Fruit fly (Drosophila melanogaster) whole organism, embryonic: Measurements from ENCODE around the gene CG31612.

ENCODE experiments used
- Abd-B ChIP-seq: fragments of 200-800 bp; sonication (Bioruptor generic); optimal IDR thresholded peaks from 2 replicates; lab custom pipeline; 2018; ENCODE audit warnings: missing biosample characterization, mild to moderate bottlenecking, missing genetic modification characterization, moderate library complexity
- Antp ChIP-seq: fragments of 200-800 bp; sonication (Bioruptor generic); optimal IDR thresholded peaks from 3 replicates; lab custom pipeline; 2016; ENCODE audit warnings: missing biosample characterization, missing genetic modification characterization
- CG11695 ChIP-seq: fragments of 200-800 bp; sonication (Bioruptor generic); IDR thresholded peaks from 3 replicates; pipeline ENCODE4 v1.3.6; 2022; ENCODE audit warnings: missing biosample characterization, missing genetic modification characterization
- CG12071 ChIP-seq: fragments of 200-800 bp; sonication (Bioruptor generic); optimal IDR thresholded peaks from 3 replicates; lab custom pipeline; 2018; ENCODE audit warnings: missing biosample characterization, mild to moderate bottlenecking, missing genetic modification characterization
- CG13624 ChIP-seq: fragments of 200-800 bp; sonication (Bioruptor generic); optimal IDR thresholded peaks from 2 replicates; lab custom pipeline; 2016; ENCODE audit warnings: missing biosample characterization, missing genetic modification characterization
- CG14667 ChIP-seq: fragments of 200-800 bp; sonication (Bioruptor generic); IDR thresholded peaks from 2 replicates; pipeline ENCODE4 v1.3.6; 2022; ENCODE audit warnings: missing biosample characterization, missing genetic modification characterization
- CG18011 ChIP-seq: fragments of 200-800 bp; sonication (Bioruptor generic); optimal IDR thresholded peaks from 2 replicates; lab custom pipeline; 2017; ENCODE audit warnings: missing biosample characterization, missing genetic modification characterization, mild to moderate bottlenecking, moderate library complexity, missing genotype
- CG1832 ChIP-seq: fragments of 200-800 bp; sonication (Bioruptor generic); optimal IDR thresholded peaks from 2 replicates; lab custom pipeline; 2017; ENCODE audit warnings: missing biosample characterization, mild to moderate bottlenecking, missing genetic modification characterization, inconsistent platforms
- CG2199 ChIP-seq: fragments of 200-800 bp; sonication (Bioruptor generic); IDR thresholded peaks from 3 replicates; pipeline ENCODE4 v1.3.6; 2022; ENCODE audit warnings: missing biosample characterization, missing genetic modification characterization
- CG2678 ChIP-seq: fragments of 200-800 bp; sonication (Bioruptor generic); optimal IDR thresholded peaks from 3 replicates; lab custom pipeline; 2019; ENCODE audit warnings: missing biosample characterization, mild to moderate bottlenecking, missing genetic modification characterization, moderate library complexity
- CG43689 ChIP-seq: fragments of 200-800 bp; sonication (Bioruptor generic); IDR thresholded peaks from 2 replicates; pipeline ENCODE4 v1.3.6; 2022; ENCODE audit warnings: missing biosample characterization, missing genetic modification characterization
- CG5180 ChIP-seq: fragments of 200-800 bp; sonication (Bioruptor generic); optimal IDR thresholded peaks from 3 replicates; lab custom pipeline; 2017; ENCODE audit warnings: missing biosample characterization, missing genetic modification characterization, mild to moderate bottlenecking, moderate library complexity, missing genetic modification reagents
- CTCF ChIP-seq: fragments of 200-800 bp; sonication (Bioruptor generic); optimal IDR thresholded peaks from 2 replicates; lab custom pipeline; 2017; ENCODE audit warnings: missing biosample characterization, mild to moderate bottlenecking, missing genetic modification characterization, moderate library complexity
- Camta ChIP-seq: fragments of 200-800 bp; sonication (Bioruptor generic); optimal IDR thresholded peaks from 2 replicates; lab custom pipeline; 2016; ENCODE audit warnings: missing biosample characterization, missing genetic modification characterization
- Dad ChIP-seq: fragments of 200-800 bp; sonication (Bioruptor generic); optimal IDR thresholded peaks from 3 replicates; lab custom pipeline; 2016; ENCODE audit warnings: missing biosample characterization, missing genetic modification characterization
- Dll ChIP-seq: fragments of 200-800 bp; sonication (Bioruptor generic); IDR thresholded peaks from 4 replicates; pipeline ENCODE4 v1.3.6; 2022; ENCODE audit warnings: missing biosample characterization, missing genetic modification characterization; ENCODE audit not compliant: partially characterized antibody
- GATAe ChIP-seq: fragments of 200-800 bp; sonication (Bioruptor generic); conservative IDR thresholded peaks from 2 replicates; pipeline ENCODE4 v1.3.6; 2022; ENCODE audit warnings: missing biosample characterization, missing genetic modification characterization
- H15 ChIP-seq: fragments of 200-800 bp; sonication (Bioruptor generic); IDR thresholded peaks from 3 replicates; pipeline ENCODE4 v1.3.6; 2022; ENCODE audit warnings: missing biosample characterization, missing genetic modification characterization
- Hr3 ChIP-seq: fragments of 200-800 bp; sonication (Bioruptor generic); optimal IDR thresholded peaks from 3 replicates; lab custom pipeline; 2016; ENCODE audit warnings: missing biosample characterization, missing genetic modification characterization
- Jarid2 ChIP-seq: fragments of 200-800 bp; sonication (Bioruptor generic); optimal IDR thresholded peaks from 3 replicates; lab custom pipeline; 2017; ENCODE audit warnings: mild to moderate bottlenecking, missing biosample characterization, missing genetic modification reagents, missing genetic modification characterization
- MBD-R2 ChIP-seq: fragments of 200-800 bp; sonication (Bioruptor generic); IDR thresholded peaks from 2 replicates; pipeline ENCODE4 v1.3.6; 2022; ENCODE audit warnings: missing biosample characterization, missing genetic modification characterization
- MESR4 ChIP-seq: fragments of 200-800 bp; sonication (Bioruptor generic); optimal IDR thresholded peaks from 2 replicates; lab custom pipeline; 2018; ENCODE audit warnings: missing biosample characterization, mild to moderate bottlenecking, missing genetic modification characterization, moderate library complexity
- MTF-1 ChIP-seq: fragments of 200-800 bp; sonication (Bioruptor generic); optimal IDR thresholded peaks from 2 replicates; lab custom pipeline; 2018; ENCODE audit warnings: missing biosample characterization, mild to moderate bottlenecking, missing genetic modification characterization, borderline replicate concordance
- Max ChIP-seq: fragments of 200-800 bp; sonication (Bioruptor generic); optimal IDR thresholded peaks from 2 replicates; lab custom pipeline; 2016; ENCODE audit warnings: missing biosample characterization, mild to moderate bottlenecking, missing genetic modification characterization
- Rfx ChIP-seq: fragments of 200-800 bp; sonication (Bioruptor generic); IDR thresholded peaks from 2 replicates; pipeline ENCODE4 v1.3.6; 2022; ENCODE audit warnings: missing biosample characterization, missing genetic modification characterization
- Sry-δ ChIP-seq: fragments of 200-800 bp; sonication (Bioruptor generic); optimal IDR thresholded peaks from 2 replicates; lab custom pipeline; 2016; ENCODE audit warnings: missing biosample characterization, missing genetic modification characterization
- Stat92E ChIP-seq, 3 experiments: fragments of >200 bp in 2 of 3; fragments of 200-800 bp in 1 of 3; sonication (Bioruptor generic) in 1 of 3; optimal IDR thresholded peaks; 2 replicates each; lab custom pipeline; 2017 to 2019; ENCODE audit warnings: missing biosample characterization in 3 of 3, missing genetic modification characterization in 3 of 3, mild to moderate bottlenecking in 1 of 3, moderate library complexity in 1 of 3
- Xrp1 ChIP-seq: fragments of 200-800 bp; sonication (Bioruptor generic); IDR thresholded peaks from 2 replicates; pipeline ENCODE4 v1.3.6; 2022; ENCODE audit warnings: missing biosample characterization, missing genetic modification characterization
- YL-1 ChIP-seq: fragments of 200-800 bp; sonication (Bioruptor generic); optimal IDR thresholded peaks from 3 replicates; lab custom pipeline; 2017; ENCODE audit warnings: missing biosample characterization, mild to moderate bottlenecking, missing genetic modification characterization
- ac ChIP-seq: fragments of 200-800 bp; sonication (Bioruptor generic); optimal IDR thresholded peaks from 3 replicates; lab custom pipeline; 2017; ENCODE audit warnings: missing biosample characterization, mild to moderate bottlenecking, missing genetic modification characterization
- al ChIP-seq: fragments of 200-800 bp; sonication (Bioruptor generic); IDR thresholded peaks from 2 replicates; pipeline ENCODE4 v1.3.6; 2022; ENCODE audit warnings: missing biosample characterization, missing genetic modification characterization
- bigmax ChIP-seq: fragments of 200-800 bp; sonication (Bioruptor generic); optimal IDR thresholded peaks from 2 replicates; lab custom pipeline; 2018; ENCODE audit warnings: missing biosample characterization, mild to moderate bottlenecking, missing genetic modification characterization
- chm ChIP-seq: fragments of 200-800 bp; sonication (Bioruptor generic); IDR thresholded peaks from 2 replicates; pipeline ENCODE4 v1.3.6; 2022; ENCODE audit warnings: missing biosample characterization, missing genetic modification characterization
- crp ChIP-seq, 2 experiments: fragments of 200-800 bp; sonication (Bioruptor generic); optimal IDR thresholded peaks; 2 replicates in 1 of 2; 3 replicates in 1 of 2; lab custom pipeline; 2017; ENCODE audit warnings: missing biosample characterization in 2 of 2, missing genetic modification characterization in 2 of 2, mild to moderate bottlenecking in 1 of 2, moderate library complexity in 1 of 2
- emc ChIP-seq: fragments of 200-800 bp; sonication (Bioruptor generic); optimal IDR thresholded peaks from 2 replicates; lab custom pipeline; 2016; ENCODE audit warnings: missing biosample characterization, missing genetic modification characterization
- fru ChIP-seq: fragments of >200 bp; optimal IDR thresholded peaks from 2 replicates; lab custom pipeline; 2017
- ind ChIP-seq: fragments of 200-800 bp; sonication (Bioruptor generic); optimal IDR thresholded peaks from 3 replicates; lab custom pipeline; 2016; ENCODE audit warnings: missing biosample characterization, missing genetic modification characterization
- inv ChIP-seq: fragments of 200-800 bp; sonication (Bioruptor generic); IDR thresholded peaks from 2 replicates; pipeline ENCODE4 v1.3.6; 2022; ENCODE audit warnings: missing biosample characterization, missing genetic modification characterization; ENCODE audit not compliant: partially characterized antibody
- kah ChIP-seq: fragments of 200-800 bp; sonication (Bioruptor generic); optimal IDR thresholded peaks from 2 replicates; lab custom pipeline; 2018; ENCODE audit warnings: missing biosample characterization, mild to moderate bottlenecking, missing genetic modification characterization
- luna ChIP-seq: fragments of 200-800 bp; sonication (Bioruptor generic); optimal IDR thresholded peaks from 2 replicates; lab custom pipeline; 2016; ENCODE audit warnings: missing biosample characterization, missing genetic modification characterization
- mirr ChIP-seq: fragments of 200-800 bp; sonication (Bioruptor generic); optimal IDR thresholded peaks from 3 replicates; lab custom pipeline; 2018; ENCODE audit warnings: missing biosample characterization, mild to moderate bottlenecking, missing genetic modification characterization
- oc ChIP-seq: fragments of 200-800 bp; sonication (Bioruptor generic); optimal IDR thresholded peaks from 2 replicates; lab custom pipeline; 2018; ENCODE audit warnings: missing biosample characterization, mild to moderate bottlenecking, missing genetic modification characterization, moderate library complexity
- ro ChIP-seq: fragments of 200-800 bp; sonication (Bioruptor generic); IDR thresholded peaks from 2 replicates; pipeline ENCODE4 v1.3.6; 2022; ENCODE audit warnings: missing biosample characterization, missing genetic modification characterization
- sisA ChIP-seq: fragments of 200-800 bp; sonication (Bioruptor generic); IDR thresholded peaks from 2 replicates; pipeline ENCODE4 v1.3.6; 2022; ENCODE audit warnings: missing biosample characterization, missing genetic modification characterization
- slou ChIP-seq: fragments of 200-800 bp; sonication (Bioruptor generic); optimal IDR thresholded peaks from 3 replicates; lab custom pipeline; 2016; ENCODE audit warnings: missing biosample characterization, missing genetic modification characterization
- sob ChIP-seq: fragments of 200-800 bp; sonication (Bioruptor generic); IDR thresholded peaks from 2 replicates; pipeline ENCODE4 v1.3.6; 2022; ENCODE audit warnings: missing biosample characterization, missing genetic modification characterization
- tgo ChIP-seq: fragments of 200-800 bp; sonication (Bioruptor generic); IDR thresholded peaks from 3 replicates; pipeline ENCODE4 v1.3.6; 2022; ENCODE audit warnings: missing biosample characterization, missing genetic modification characterization
- tll ChIP-seq, 2 experiments: fragments of 200-800 bp in 1 of 2; fragments of >200 bp in 1 of 2; sonication (Bioruptor generic) in 1 of 2; optimal IDR thresholded peaks; 2 replicates each; lab custom pipeline; 2017 to 2019; ENCODE audit warnings: missing biosample characterization in 2 of 2, missing genetic modification characterization in 2 of 2, mild to moderate bottlenecking in 1 of 2, moderate library complexity in 1 of 2
- vnd ChIP-seq: fragments of 200-800 bp; sonication (Bioruptor generic); IDR thresholded peaks from 3 replicates; pipeline ENCODE4 v1.3.6; 2022; ENCODE audit warnings: missing biosample characterization, missing genetic modification characterization; ENCODE audit not compliant: partially characterized antibody
- zf30C ChIP-seq: fragments of 200-800 bp; sonication (Bioruptor generic); optimal IDR thresholded peaks from 3 replicates; lab custom pipeline; 2018; ENCODE audit warnings: missing biosample characterization, mild to moderate bottlenecking, missing genetic modification characterization

The CG31612 gene

dm6 chr2L:21769461-21769860, 25.8 kb downstream of the CG31612 start:
- TF ChIP-seq CTCF (GFP tag; lab: Kevin White, UChicago) (no peak), Xrp1 (GFP tag; lab: Robert Waterston, UW) (no peak), Camta (no peak), CG11695 (no peak), Rfx (no peak), CG14667 (GFP tag; lab: Robert Waterston, UW) (no peak), fru (lab: Kevin White, UChicago) (no peak), CG5180 (no peak), crp (GFP tag; optimal IDR thresholded peaks at IDR 0.05; lab: Kevin White, UChicago) (no peak), Dad (no peak), chm (GFP tag; lab: Robert Waterston, UW) (no peak), sob (GFP tag; lab: Robert Waterston, UW) (no peak), CG2678 (tag; lab: Kevin White, UChicago) (no peak), sisA (GFP tag; lab: Robert Waterston, UW) (no peak)

dm6 chr2L:21764934-21765333, 30.3 kb downstream of the CG31612 start:
- TF ChIP-seq Rfx = no peak
- TF ChIP-seq tll (GFP tag; optimal IDR thresholded peaks at IDR 0.05; lab: Kevin White, UChicago) = peak in 1 of 2 experiments; percentile 13
- TF ChIP-seq CG2199 (GFP tag; lab: Robert Waterston, UW) = 0 out of 3 replicates have a peak, but pooled peaks have one; percentile 33
- TF ChIP-seq, all 482 proteins: peak for 2

- TF ChIP-seq inv (GFP tag; lab: Robert Waterston, UW) = no peak
- TF ChIP-seq kah (GFP tag; lab: Kevin White, UChicago) = no peak
- TF ChIP-seq CG1832 = no peak
- TF ChIP-seq ac = no peak
- TF ChIP-seq Hr3 (GFP tag; lab: Kevin White, UChicago) = no peak
- no peak for TF ChIP-seq Sry-δ
- no peak for TF ChIP-seq Jarid2 (GFP tag; lab: Kevin White, UChicago)
- no peak for TF ChIP-seq Antp (GFP tag; lab: Kevin White, UChicago)
- no peak for TF ChIP-seq ind (GFP tag; lab: Kevin White, UChicago)
- no peak for TF ChIP-seq luna
- TF ChIP-seq oc (tag; lab: Kevin White, UChicago) = no peak
- TF ChIP-seq CG13624 (GFP tag; lab: Kevin White, UChicago) = no peak
- no peak for TF ChIP-seq Abd-B
- no peak for TF ChIP-seq slou (GFP tag; lab: Kevin White, UChicago)
- TF ChIP-seq MBD-R2 = peak; percentile 55
- no peak for TF ChIP-seq MTF-1
- no peak for TF ChIP-seq Max (GFP tag; lab: Kevin White, UChicago)
- no peak for TF ChIP-seq CG12071 (GFP tag; lab: Kevin White, UChicago)
- TF ChIP-seq Dll (GFP tag; lab: Robert Waterston, UW) = 0 out of 4 replicates have a peak, but pooled peaks have one; percentile 6
- no peak for TF ChIP-seq ro (GFP tag; lab: Robert Waterston, UW)
- TF ChIP-seq al (GFP tag; lab: Robert Waterston, UW) = no peak
- peak; percentile 38 for TF ChIP-seq YL-1 (GFP tag; lab: Kevin White, UChicago)
- TF ChIP-seq mirr (GFP tag; lab: Kevin White, UChicago) = no peak
- peak; percentile 89 for TF ChIP-seq MESR4 (GFP tag; lab: Kevin White, UChicago)
- TF ChIP-seq vnd (GFP tag; lab: Robert Waterston, UW) = no peak
- no peak for TF ChIP-seq zf30C (GFP tag; lab: Kevin White, UChicago)
- peak; percentile 89 for TF ChIP-seq bigmax (GFP tag; lab: Kevin White, UChicago)
- TF ChIP-seq GATAe = no peak
- TF ChIP-seq CG43689 (GFP tag; lab: Robert Waterston, UW) = no peak
- no peak for TF ChIP-seq tgo
- TF ChIP-seq H15 (GFP tag; lab: Robert Waterston, UW) = no peak
- no peak for TF ChIP-seq CG18011 (GFP tag; lab: Kevin White, UChicago)
- TF ChIP-seq Stat92E (GFP tag; optimal IDR thresholded peaks at IDR 0.05; lab: Kevin White, UChicago) = no peak
- TF ChIP-seq emc (GFP tag; lab: Kevin White, UChicago) = no peak
These were observed 37.2 kb downstream of the CG31612 start for dm6 chr2L:21758067-21758398.
